Fruit fly (Drosophila melanogaster) whole organism, embryonic: ENCODE measurements around the gene Ttc19.

Source experiments
- Adf1 ChIP-seq: fragments of 200-800 bp; sonication (Bioruptor generic); IDR thresholded peaks from 2 replicates; pipeline ENCODE4 v1.3.6; 2022; ENCODE audit warnings: missing biosample characterization, missing genetic modification characterization
- B-H2 ChIP-seq: fragments of 200-800 bp; sonication (Bioruptor generic); optimal IDR thresholded peaks from 2 replicates; lab custom pipeline; 2018; ENCODE audit warnings: missing biosample characterization, mild to moderate bottlenecking, missing genetic modification characterization
- BEAF-32 ChIP-seq: fragments of 200-800 bp; sonication (Bioruptor generic); optimal IDR thresholded peaks from 3 replicates; lab custom pipeline; 2017; ENCODE audit warnings: missing biosample characterization, missing genetic modification characterization, mild to moderate bottlenecking, moderate library complexity, missing genetic modification reagents
- Bgb ChIP-seq: fragments of 200-800 bp; sonication (Bioruptor generic); IDR thresholded peaks from 2 replicates; pipeline ENCODE4 v1.3.6; 2022; ENCODE audit warnings: missing biosample characterization, missing genetic modification characterization; ENCODE audit not compliant: partially characterized antibody
- BtbVII ChIP-seq: fragments of 200-800 bp; sonication (Bioruptor generic); optimal IDR thresholded peaks from 3 replicates; lab custom pipeline; 2017; ENCODE audit warnings: missing biosample characterization, mild to moderate bottlenecking, missing genetic modification characterization
- CG10274 ChIP-seq: fragments of 200-800 bp; sonication (Bioruptor generic); optimal IDR thresholded peaks from 3 replicates; lab custom pipeline; 2017; ENCODE audit warnings: missing biosample characterization, mild to moderate bottlenecking, missing genetic modification characterization
- CG10431 ChIP-seq: fragments of 200-800 bp; sonication (Bioruptor generic); optimal IDR thresholded peaks from 3 replicates; lab custom pipeline; 2018; ENCODE audit warnings: missing biosample characterization, mild to moderate bottlenecking, missing genetic modification characterization
- CG10959 ChIP-seq: fragments of 200-800 bp; sonication (Bioruptor generic); IDR thresholded peaks from 2 replicates; pipeline ENCODE4 v1.3.6; 2022; ENCODE audit warnings: missing biosample characterization, missing genetic modification characterization
- CG11093 ChIP-seq: fragments of 200-800 bp; sonication (Bioruptor generic); IDR thresholded peaks from 3 replicates; pipeline ENCODE4 v1.3.6; 2022; ENCODE audit warnings: missing biosample characterization, missing genetic modification characterization
- CG15011 ChIP-seq: fragments of 200-800 bp; sonication (Bioruptor generic); optimal IDR thresholded peaks from 3 replicates; lab custom pipeline; 2018; ENCODE audit warnings: missing biosample characterization, mild to moderate bottlenecking, missing genetic modification characterization
- CG15269 ChIP-seq: fragments of 200-800 bp; sonication (Bioruptor generic); optimal IDR thresholded peaks from 2 replicates; lab custom pipeline; 2018; ENCODE audit warnings: missing biosample characterization, mild to moderate bottlenecking, missing genetic modification characterization, moderate library complexity
- CG17186 ChIP-seq: fragments of 200-800 bp; sonication (Bioruptor generic); optimal IDR thresholded peaks from 3 replicates; lab custom pipeline; 2017; ENCODE audit warnings: missing biosample characterization, missing genetic modification reagents, missing genetic modification characterization
- CG17612 ChIP-seq: fragments of 200-800 bp; sonication (Bioruptor generic); IDR thresholded peaks from 2 replicates; pipeline ENCODE4 v1.3.6; 2022; ENCODE audit warnings: missing biosample characterization, missing genetic modification characterization
- CG17829 ChIP-seq: fragments of 200-800 bp; optimal IDR thresholded peaks from 2 replicates; lab custom pipeline; 2019; ENCODE audit warnings: missing biosample characterization, mild to moderate bottlenecking, missing genetic modification characterization, moderate library complexity
- CG3838 ChIP-seq: fragments of 200-800 bp; sonication (Bioruptor generic); optimal IDR thresholded peaks from 3 replicates; lab custom pipeline; 2016; ENCODE audit warnings: missing biosample characterization, missing genetic modification characterization
- CG4328 ChIP-seq: fragments of 200-800 bp; sonication (Bioruptor generic); optimal IDR thresholded peaks from 3 replicates; lab custom pipeline; 2017; ENCODE audit warnings: missing biosample characterization, missing genetic modification reagents, missing genetic modification characterization
- CG7839 ChIP-seq: fragments of 200-800 bp; sonication (Bioruptor generic); optimal IDR thresholded peaks from 3 replicates; lab custom pipeline; 2018; ENCODE audit warnings: missing biosample characterization, mild to moderate bottlenecking, missing genetic modification characterization, moderate library complexity
- D19A ChIP-seq: fragments of 200-800 bp; optimal IDR thresholded peaks from 3 replicates; lab custom pipeline; 2019; ENCODE audit warnings: missing biosample characterization, mild to moderate bottlenecking, missing genetic modification characterization, moderate library complexity
- D19B ChIP-seq: fragments of 200-800 bp; sonication (Bioruptor generic); optimal IDR thresholded peaks from 2 replicates; lab custom pipeline; 2017; ENCODE audit warnings: missing biosample characterization, mild to moderate bottlenecking, missing genetic modification characterization
- E2f2 ChIP-seq: fragments of 200-800 bp; sonication (Bioruptor generic); IDR thresholded peaks from 2 replicates; pipeline ENCODE4 v1.3.6; 2022; ENCODE audit warnings: missing biosample characterization, missing genetic modification characterization
- ERR ChIP-seq: fragments of 200-800 bp; sonication (Bioruptor generic); optimal IDR thresholded peaks from 2 replicates; lab custom pipeline; 2016; ENCODE audit warnings: missing biosample characterization, missing genetic modification characterization
- Fer1 ChIP-seq: fragments of 200-800 bp; sonication (Bioruptor generic); optimal IDR thresholded peaks from 2 replicates; lab custom pipeline; 2017; ENCODE audit warnings: missing biosample characterization, mild to moderate bottlenecking, missing genetic modification characterization
- Fer3 ChIP-seq: fragments of 200-800 bp; sonication (Bioruptor generic); optimal IDR thresholded peaks from 2 replicates; lab custom pipeline; 2018; ENCODE audit warnings: missing biosample characterization, mild to moderate bottlenecking, missing genetic modification characterization, moderate library complexity
- Hr3 ChIP-seq: fragments of 200-800 bp; sonication (Bioruptor generic); optimal IDR thresholded peaks from 3 replicates; lab custom pipeline; 2016; ENCODE audit warnings: missing biosample characterization, missing genetic modification characterization
- Neu2 ChIP-seq: fragments of 200-800 bp; sonication (Bioruptor generic); optimal IDR thresholded peaks from 3 replicates; lab custom pipeline; 2016; ENCODE audit warnings: missing biosample characterization, missing genetic modification characterization, borderline replicate concordance
- Nf-YA ChIP-seq: fragments of 200-800 bp; sonication (Bioruptor generic); IDR thresholded peaks from 2 replicates; pipeline ENCODE4 v1.3.6; 2022; ENCODE audit warnings: missing biosample characterization, missing genetic modification characterization
- Rx ChIP-seq: fragments of 200-800 bp; sonication (Bioruptor generic); IDR thresholded peaks from 2 replicates; pipeline ENCODE4 v1.3.6; 2022; ENCODE audit warnings: missing biosample characterization, missing genetic modification characterization
- Six4 ChIP-seq: fragments of 200-800 bp; sonication (Bioruptor generic); optimal IDR thresholded peaks from 2 replicates; lab custom pipeline; 2016; ENCODE audit warnings: missing biosample characterization, missing genetic modification characterization
- Taf1 ChIP-seq: fragments of 200-800 bp; sonication (Bioruptor generic); IDR thresholded peaks from 2 replicates; pipeline ENCODE4 v1.3.6; 2022; ENCODE audit warnings: missing biosample characterization, missing genetic modification characterization
- Xbp1 ChIP-seq: fragments of 200-800 bp; sonication (Bioruptor generic); optimal IDR thresholded peaks from 3 replicates; lab custom pipeline; 2016; ENCODE audit warnings: missing biosample characterization, mild to moderate bottlenecking, missing genetic modification characterization
- amos ChIP-seq: fragments of 200-800 bp; sonication (Bioruptor generic); IDR thresholded peaks from 2 replicates; pipeline ENCODE4 v1.3.6; 2022; ENCODE audit warnings: missing biosample characterization, missing genetic modification characterization; ENCODE audit not compliant: partially characterized antibody
- ash1 ChIP-seq: fragments of 200-800 bp; sonication (Bioruptor generic); optimal IDR thresholded peaks from 2 replicates; lab custom pipeline; 2018; ENCODE audit warnings: missing biosample characterization, mild to moderate bottlenecking, missing genetic modification characterization
- br ChIP-seq: fragments of >200 bp; optimal IDR thresholded peaks from 2 replicates; lab custom pipeline; 2017
- cad ChIP-seq: fragments of >200 bp; optimal IDR thresholded peaks from 2 replicates; lab custom pipeline; 2017; ENCODE audit warnings: missing biosample characterization, missing genetic modification characterization
- cato ChIP-seq: fragments of 200-800 bp; sonication (Bioruptor generic); optimal IDR thresholded peaks from 2 replicates; lab custom pipeline; 2016; ENCODE audit warnings: missing biosample characterization, missing genetic modification characterization, borderline replicate concordance
- corto ChIP-seq: fragments of 200-800 bp; sonication (Bioruptor generic); optimal IDR thresholded peaks from 2 replicates; lab custom pipeline; 2016; ENCODE audit warnings: missing biosample characterization, mild to moderate bottlenecking, missing genetic modification characterization, moderate library complexity
- crc ChIP-seq: fragments of 200-800 bp; sonication (Bioruptor generic); optimal IDR thresholded peaks from 2 replicates; lab custom pipeline; 2016; ENCODE audit warnings: missing biosample characterization, missing genetic modification characterization
- crol ChIP-seq: fragments of 200-800 bp; sonication (Bioruptor generic); IDR thresholded peaks from 2 replicates; pipeline ENCODE4 v1.3.6; 2022; ENCODE audit warnings: missing biosample characterization, missing genetic modification characterization
- danr ChIP-seq: fragments of 200-800 bp; sonication (Bioruptor generic); IDR thresholded peaks from 2 replicates; pipeline ENCODE4 v1.3.6; 2022; ENCODE audit warnings: missing biosample characterization, missing genetic modification characterization
- dysf ChIP-seq: fragments of 200-800 bp; sonication (Bioruptor generic); IDR thresholded peaks from 3 replicates; pipeline ENCODE4 v1.3.6; 2022; ENCODE audit warnings: missing biosample characterization, missing genetic modification characterization
- fd64A ChIP-seq: fragments of 200-800 bp; sonication (Bioruptor generic); optimal IDR thresholded peaks from 3 replicates; lab custom pipeline; 2018; ENCODE audit warnings: missing biosample characterization, mild to moderate bottlenecking, missing genetic modification characterization
- grau ChIP-seq: fragments of 200-800 bp; optimal IDR thresholded peaks from 3 replicates; lab custom pipeline; 2019; ENCODE audit warnings: missing biosample characterization, mild to moderate bottlenecking, missing genetic modification characterization, moderate library complexity
- insv ChIP-seq, 2 experiments: fragments of 200-800 bp; sonication (Bioruptor generic); optimal IDR thresholded peaks; 3 replicates each; lab custom pipeline; 2016 to 2018; ENCODE audit warnings: missing biosample characterization in 2 of 2, missing genetic modification characterization in 2 of 2
- inv ChIP-seq: fragments of 200-800 bp; sonication (Bioruptor generic); IDR thresholded peaks from 2 replicates; pipeline ENCODE4 v1.3.6; 2022; ENCODE audit warnings: missing biosample characterization, missing genetic modification characterization; ENCODE audit not compliant: partially characterized antibody
- jumu ChIP-seq: fragments of 200-800 bp; sonication (Bioruptor generic); optimal IDR thresholded peaks from 3 replicates; lab custom pipeline; 2016; ENCODE audit warnings: missing biosample characterization, missing genetic modification characterization
- kah ChIP-seq: fragments of 200-800 bp; sonication (Bioruptor generic); optimal IDR thresholded peaks from 2 replicates; lab custom pipeline; 2018; ENCODE audit warnings: missing biosample characterization, mild to moderate bottlenecking, missing genetic modification characterization
- kni ChIP-seq: fragments of 200-800 bp; sonication (Bioruptor generic); optimal IDR thresholded peaks from 3 replicates; lab custom pipeline; 2017; ENCODE audit warnings: mild to moderate bottlenecking, missing biosample characterization, missing genetic modification reagents, missing genetic modification characterization
- lola ChIP-seq, 3 experiments: fragments of >200 bp in 2 of 3; fragments of 200-800 bp in 1 of 3; sonication (Bioruptor generic) in 1 of 3; optimal IDR thresholded peaks; 2 replicates each; lab custom pipeline; 2017 to 2019; ENCODE audit warnings: missing biosample characterization in 3 of 3, missing genetic modification characterization in 3 of 3, mild to moderate bottlenecking in 1 of 3, moderate library complexity in 1 of 3
- ro ChIP-seq: fragments of 200-800 bp; sonication (Bioruptor generic); IDR thresholded peaks from 2 replicates; pipeline ENCODE4 v1.3.6; 2022; ENCODE audit warnings: missing biosample characterization, missing genetic modification characterization
- sd ChIP-seq: fragments of 200-800 bp; sonication (Bioruptor generic); optimal IDR thresholded peaks from 3 replicates; lab custom pipeline; 2018; ENCODE audit warnings: missing biosample characterization, mild to moderate bottlenecking, missing genetic modification characterization, moderate library complexity
- twi ChIP-seq: fragments of 200-800 bp; optimal IDR thresholded peaks from 2 replicates; lab custom pipeline; 2019; ENCODE audit warnings: missing biosample characterization, mild to moderate bottlenecking, missing genetic modification characterization, moderate library complexity

Ttc19 gene

DNA sequence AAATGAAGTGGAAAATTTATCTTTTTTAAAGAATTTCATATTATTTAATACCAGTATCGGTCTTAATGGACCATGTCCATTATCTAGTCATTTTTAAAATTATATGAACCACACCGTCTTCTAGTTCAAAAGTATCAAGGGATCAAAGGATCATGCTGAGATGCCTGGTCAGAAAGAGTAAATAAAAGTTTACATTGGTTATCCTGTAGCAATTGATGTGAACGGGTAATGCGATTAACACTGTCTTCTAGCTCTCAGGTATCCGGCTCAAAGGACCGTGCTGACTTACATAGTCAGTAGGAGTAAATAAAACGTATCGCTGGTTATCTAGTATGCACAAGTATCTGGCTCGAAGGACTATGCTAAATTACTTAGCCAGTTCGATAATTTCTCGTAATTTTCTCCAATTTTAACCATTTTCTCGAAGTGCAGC is 25.8 kb downstream of the Ttc19 start (continued):
- TF ChIP-seq Hr3 (GFP tag; lab: Kevin White, UChicago) (peak; percentile 12), CG15011 (GFP tag; lab: Kevin White, UChicago) (peak; percentile 10), E2f2 (GFP tag; lab: Robert Waterston, UW) (no peak), CG7839 (tag; lab: Kevin White, UChicago) (peak; percentile 38), corto (GFP tag; lab: Kevin White, UChicago) (no peak), br (no peak), Fer1 (GFP tag; lab: Kevin White, UChicago) (peak; percentile 24), cad (GFP tag; lab: Kevin White, UChicago) (no peak), ERR (GFP tag; lab: Kevin White, UChicago) (no peak), grau (tag; lab: Kevin White, UChicago) (peak; percentile 27), ro (GFP tag; lab: Robert Waterston, UW) (no peak), lola (GFP tag; optimal IDR thresholded peaks at IDR 0.05; lab: Kevin White, UChicago) (peak in 1 of 3 experiments; percentile 15), inv (GFP tag; lab: Robert Waterston, UW) (no peak), Fer3 (tag; lab: Kevin White, UChicago) (no peak), BtbVII (GFP tag; lab: Kevin White, UChicago) (peak; percentile 18), CG11093 (GFP tag; lab: Robert Waterston, UW) (no peak), danr (GFP tag; lab: Robert Waterston, UW) (no peak), CG17612 (GFP tag; lab: Robert Waterston, UW) (0 out of 2 replicates have a peak, but pooled peaks have one; percentile 6), D19B (GFP tag; lab: Kevin White, UChicago) (no peak), CG17829 (tag; lab: Kevin White, UChicago) (peak; percentile 4), BEAF-32 (no peak), CG3838 (GFP tag; lab: Kevin White, UChicago) (no peak), Bgb (GFP tag; lab: Robert Waterston, UW) (no peak), CG4328 (no peak), ash1 (GFP tag; lab: Kevin White, UChicago) (no peak), Nf-YA (GFP tag; lab: Robert Waterston, UW) (no peak), Six4 (GFP tag; lab: Kevin White, UChicago) (no peak), amos (no peak), sd (tag; lab: Kevin White, UChicago) (no peak), Adf1 (GFP tag; lab: Robert Waterston, UW) (no peak), Xbp1 (GFP tag; lab: Kevin White, UChicago) (peak; percentile 9), dysf (GFP tag; lab: Robert Waterston, UW) (0 out of 3 replicates have a peak, but pooled peaks have one; percentile 32), CG10274 (GFP tag; lab: Kevin White, UChicago) (no peak), crc (no peak), fd64A (no peak), kni (GFP tag; lab: Kevin White, UChicago) (no peak), CG15269 (peak; percentile 44), kah (GFP tag; lab: Kevin White, UChicago) (no peak), twi (tag; lab: Kevin White, UChicago) (no peak), insv (GFP tag; optimal IDR thresholded peaks at IDR 0.05; lab: Kevin White, UChicago) (no peak), CG10431 (no peak), D19A (tag; lab: Kevin White, UChicago) (no peak), Neu2 (GFP tag; lab: Kevin White, UChicago) (no peak), CG10959 (GFP tag; lab: Robert Waterston, UW) (no peak), Taf1 (GFP tag; lab: Robert Waterston, UW) (no peak), cato (GFP tag; lab: Kevin White, UChicago) (no peak), B-H2 (no peak), jumu (GFP tag; lab: Kevin White, UChicago) (no peak), Rx (GFP tag; lab: Robert Waterston, UW) (no peak), CG17186 (GFP tag; lab: Kevin White, UChicago) (no peak), crol (GFP tag; lab: Robert Waterston, UW) (no peak)
